Fruit fly (Drosophila melanogaster) whole organism, embryonic: ENCODE results near the gene CG14356.
A peak's percentile ranks its signal among the peaks of the same experiment; 100 is the strongest.

Experiments
- Atf6 ChIP-seq: fragments of 200-800 bp; sonication (Bioruptor generic); IDR thresholded peaks from 2 replicates; pipeline ENCODE4 v1.3.6; 2022; ENCODE audit warnings: missing biosample characterization, missing genetic modification characterization
- CG10543 ChIP-seq: fragments of 200-800 bp; sonication (Bioruptor generic); optimal IDR thresholded peaks from 3 replicates; lab custom pipeline; 2017; ENCODE audit warnings: missing biosample characterization, mild to moderate bottlenecking, missing genetic modification characterization, moderate library complexity
- CG12219 ChIP-seq: fragments of 200-800 bp; sonication (Bioruptor generic); optimal IDR thresholded peaks from 3 replicates; lab custom pipeline; 2018; ENCODE audit warnings: missing biosample characterization, mild to moderate bottlenecking, missing genetic modification characterization
- CG12659 ChIP-seq: fragments of 200-800 bp; sonication (Bioruptor generic); optimal IDR thresholded peaks from 3 replicates; lab custom pipeline; 2017; ENCODE audit warnings: mild to moderate bottlenecking, missing biosample characterization, missing genetic modification reagents, missing genetic modification characterization
- CG12942 ChIP-seq: fragments of 200-800 bp; sonication (Bioruptor generic); optimal IDR thresholded peaks from 3 replicates; lab custom pipeline; 2016; ENCODE audit warnings: missing biosample characterization, missing genetic modification characterization
- CG13287 ChIP-seq: fragments of 200-800 bp; sonication (Bioruptor generic); IDR thresholded peaks from 2 replicates; pipeline ENCODE4 v1.3.6; 2022; ENCODE audit warnings: missing biosample characterization, missing genetic modification characterization; ENCODE audit not compliant: partially characterized antibody
- CG13296 ChIP-seq: fragments of 200-800 bp; sonication (Bioruptor generic); optimal IDR thresholded peaks from 3 replicates; lab custom pipeline; 2018; ENCODE audit warnings: missing biosample characterization, mild to moderate bottlenecking, missing genetic modification characterization
- CG13624 ChIP-seq: fragments of 200-800 bp; sonication (Bioruptor generic); optimal IDR thresholded peaks from 2 replicates; lab custom pipeline; 2016; ENCODE audit warnings: missing biosample characterization, missing genetic modification characterization
- CG1602 ChIP-seq: fragments of 200-800 bp; sonication (Bioruptor generic); optimal IDR thresholded peaks from 3 replicates; lab custom pipeline; 2016; ENCODE audit warnings: missing biosample characterization, missing genetic modification characterization
- CG17186 ChIP-seq: fragments of 200-800 bp; sonication (Bioruptor generic); optimal IDR thresholded peaks from 3 replicates; lab custom pipeline; 2017; ENCODE audit warnings: missing biosample characterization, missing genetic modification reagents, missing genetic modification characterization
- CG2678 ChIP-seq: fragments of 200-800 bp; sonication (Bioruptor generic); optimal IDR thresholded peaks from 3 replicates; lab custom pipeline; 2019; ENCODE audit warnings: missing biosample characterization, mild to moderate bottlenecking, missing genetic modification characterization, moderate library complexity
- CG3281 ChIP-seq: fragments of 200-800 bp; sonication (Bioruptor generic); optimal IDR thresholded peaks from 3 replicates; lab custom pipeline; 2017; ENCODE audit warnings: missing biosample characterization, mild to moderate bottlenecking, missing genetic modification characterization
- CG3838 ChIP-seq: fragments of 200-800 bp; sonication (Bioruptor generic); optimal IDR thresholded peaks from 3 replicates; lab custom pipeline; 2016; ENCODE audit warnings: missing biosample characterization, missing genetic modification characterization
- CG4282 ChIP-seq: fragments of 200-800 bp; sonication (Bioruptor generic); optimal IDR thresholded peaks from 2 replicates; lab custom pipeline; 2016; ENCODE audit warnings: missing biosample characterization, missing genetic modification characterization
- CG6765 ChIP-seq: fragments of 200-800 bp; sonication (Bioruptor generic); optimal IDR thresholded peaks from 3 replicates; lab custom pipeline; 2017; ENCODE audit warnings: missing biosample characterization, mild to moderate bottlenecking, missing genetic modification characterization
- CG7556 ChIP-seq: fragments of 200-800 bp; sonication (Bioruptor generic); optimal IDR thresholded peaks from 2 replicates; lab custom pipeline; 2017; ENCODE audit warnings: missing biosample characterization, mild to moderate bottlenecking, missing genetic modification characterization
- CG8089 ChIP-seq: fragments of 200-800 bp; sonication (Bioruptor generic); optimal IDR thresholded peaks from 3 replicates; lab custom pipeline; 2016; ENCODE audit warnings: missing biosample characterization, missing genetic modification characterization
- CG8290 ChIP-seq, 3 experiments: fragments of 200-800 bp; sonication (Bioruptor generic); optimal IDR thresholded peaks; 2 replicates each; lab custom pipeline; 2016 to 2019; ENCODE audit warnings: missing biosample characterization in 3 of 3, missing genetic modification characterization in 3 of 3, mild to moderate bottlenecking in 2 of 3, moderate library complexity in 1 of 3
- D ChIP-seq, 2 experiments: fragments of 200-800 bp in 1 of 2; fragments of >200 bp in 1 of 2; sonication (Bioruptor generic) in 1 of 2; optimal IDR thresholded peaks; 2 replicates in 1 of 2; 3 replicates in 1 of 2; lab custom pipeline; 2017; ENCODE audit warnings: mild to moderate bottlenecking in 1 of 2, missing biosample characterization in 1 of 2, missing genetic modification characterization in 1 of 2, missing genetic modification reagents in 1 of 2
- D19B ChIP-seq: fragments of 200-800 bp; sonication (Bioruptor generic); optimal IDR thresholded peaks from 2 replicates; lab custom pipeline; 2017; ENCODE audit warnings: missing biosample characterization, mild to moderate bottlenecking, missing genetic modification characterization
- E2f2 ChIP-seq: fragments of 200-800 bp; sonication (Bioruptor generic); IDR thresholded peaks from 2 replicates; pipeline ENCODE4 v1.3.6; 2022; ENCODE audit warnings: missing biosample characterization, missing genetic modification characterization
- Elba2 ChIP-seq: fragments of 200-800 bp; sonication (Bioruptor generic); optimal IDR thresholded peaks from 3 replicates; lab custom pipeline; 2016; ENCODE audit warnings: missing biosample characterization, missing genetic modification characterization
- Ets97D ChIP-seq: fragments of 200-800 bp; sonication (Bioruptor generic); optimal IDR thresholded peaks from 3 replicates; lab custom pipeline; 2016; ENCODE audit warnings: missing biosample characterization, missing genetic modification characterization
- Hey ChIP-seq: fragments of 200-800 bp; sonication (Bioruptor generic); optimal IDR thresholded peaks from 3 replicates; lab custom pipeline; 2018; ENCODE audit warnings: missing biosample characterization, mild to moderate bottlenecking, missing genetic modification characterization
- Mes4 ChIP-seq: fragments of 200-800 bp; sonication (Bioruptor generic); optimal IDR thresholded peaks from 2 replicates; lab custom pipeline; 2016; ENCODE audit warnings: missing biosample characterization, missing genetic modification characterization
- Nf-YC ChIP-seq: fragments of 200-800 bp; optimal IDR thresholded peaks from 3 replicates; lab custom pipeline; 2019; ENCODE audit warnings: missing biosample characterization, mild to moderate bottlenecking, missing genetic modification characterization, moderate library complexity
- Ptx1 ChIP-seq: fragments of 200-800 bp; sonication (Bioruptor generic); IDR thresholded peaks from 2 replicates; pipeline ENCODE4 v1.3.6; 2022; ENCODE audit warnings: missing biosample characterization, missing genetic modification characterization
- Ravus ChIP-seq: fragments of 200-800 bp; sonication (Bioruptor generic); IDR thresholded peaks from 2 replicates; pipeline ENCODE4 v1.3.6; 2022; ENCODE audit warnings: missing biosample characterization, missing genetic modification characterization
- Side ChIP-seq: fragments of 200-800 bp; sonication (Bioruptor generic); optimal IDR thresholded peaks from 2 replicates; lab custom pipeline; 2016; ENCODE audit warnings: missing biosample characterization, missing genetic modification characterization
- ac ChIP-seq: fragments of 200-800 bp; sonication (Bioruptor generic); optimal IDR thresholded peaks from 3 replicates; lab custom pipeline; 2017; ENCODE audit warnings: missing biosample characterization, mild to moderate bottlenecking, missing genetic modification characterization
- aop ChIP-seq: fragments of 200-800 bp; sonication (Bioruptor generic); IDR thresholded peaks from 2 replicates; pipeline ENCODE4 v1.3.6; 2022; ENCODE audit warnings: missing biosample characterization, missing genetic modification characterization
- bab2 ChIP-seq: fragments of 200-800 bp; sonication (Bioruptor generic); optimal IDR thresholded peaks from 2 replicates; lab custom pipeline; 2016; ENCODE audit warnings: missing biosample characterization, missing genetic modification characterization
- bbx ChIP-seq: fragments of 200-800 bp; sonication (Bioruptor generic); IDR thresholded peaks from 2 replicates; pipeline ENCODE4 v1.3.6; 2022; ENCODE audit warnings: missing biosample characterization, missing genetic modification characterization; ENCODE audit not compliant: partially characterized antibody
- crp ChIP-seq, 2 experiments: fragments of 200-800 bp; sonication (Bioruptor generic); optimal IDR thresholded peaks; 2 replicates in 1 of 2; 3 replicates in 1 of 2; lab custom pipeline; 2017; ENCODE audit warnings: missing biosample characterization in 2 of 2, missing genetic modification characterization in 2 of 2, mild to moderate bottlenecking in 1 of 2, moderate library complexity in 1 of 2
- dan ChIP-seq: fragments of 200-800 bp; sonication (Bioruptor generic); IDR thresholded peaks from 2 replicates; pipeline ENCODE4 v1.3.6; 2022; ENCODE audit warnings: missing biosample characterization, missing genetic modification characterization
- emc ChIP-seq: fragments of 200-800 bp; sonication (Bioruptor generic); optimal IDR thresholded peaks from 2 replicates; lab custom pipeline; 2016; ENCODE audit warnings: missing biosample characterization, missing genetic modification characterization
- hth ChIP-seq: fragments of >200 bp; optimal IDR thresholded peaks from 2 replicates; lab custom pipeline; 2017; ENCODE audit warnings: inconsistent platforms
- inv ChIP-seq: fragments of 200-800 bp; sonication (Bioruptor generic); IDR thresholded peaks from 2 replicates; pipeline ENCODE4 v1.3.6; 2022; ENCODE audit warnings: missing biosample characterization, missing genetic modification characterization; ENCODE audit not compliant: partially characterized antibody
- lab ChIP-seq: fragments of 200-800 bp; sonication (Bioruptor generic); optimal IDR thresholded peaks from 3 replicates; lab custom pipeline; 2017; ENCODE audit warnings: missing biosample characterization, missing genetic modification characterization, mild to moderate bottlenecking, moderate library complexity, missing genetic modification reagents
- oc ChIP-seq: fragments of 200-800 bp; sonication (Bioruptor generic); optimal IDR thresholded peaks from 2 replicates; lab custom pipeline; 2018; ENCODE audit warnings: missing biosample characterization, mild to moderate bottlenecking, missing genetic modification characterization, moderate library complexity
- pb ChIP-seq: fragments of 200-800 bp; sonication (Bioruptor generic); optimal IDR thresholded peaks from 3 replicates; lab custom pipeline; 2016; ENCODE audit warnings: missing biosample characterization, missing genetic modification characterization
- ranshi ChIP-seq: fragments of 200-800 bp; sonication (Bioruptor generic); IDR thresholded peaks from 2 replicates; pipeline ENCODE4 v1.3.6; 2022; ENCODE audit warnings: missing biosample characterization, missing genetic modification characterization
- row ChIP-seq: fragments of 200-800 bp; sonication (Bioruptor generic); IDR thresholded peaks from 3 replicates; pipeline ENCODE4 v1.3.6; 2022; ENCODE audit warnings: missing biosample characterization, missing genetic modification characterization
- scrt ChIP-seq: fragments of 200-800 bp; sonication (Bioruptor generic); optimal IDR thresholded peaks from 2 replicates; lab custom pipeline; 2018; ENCODE audit warnings: missing biosample characterization, mild to moderate bottlenecking, missing genetic modification characterization, moderate library complexity
- sim ChIP-seq: fragments of 200-800 bp; sonication (Bioruptor generic); IDR thresholded peaks from 2 replicates; pipeline ENCODE4 v1.3.6; 2022; ENCODE audit warnings: missing biosample characterization, missing genetic modification characterization
- tio ChIP-seq: fragments of 200-800 bp; sonication (Bioruptor generic); optimal IDR thresholded peaks from 2 replicates; lab custom pipeline; 2017; ENCODE audit warnings: missing biosample characterization, missing genetic modification characterization, inconsistent platforms
- twi ChIP-seq: fragments of 200-800 bp; optimal IDR thresholded peaks from 2 replicates; lab custom pipeline; 2019; ENCODE audit warnings: missing biosample characterization, mild to moderate bottlenecking, missing genetic modification characterization, moderate library complexity
- usp ChIP-seq: fragments of >200 bp; optimal IDR thresholded peaks from 2 replicates; lab custom pipeline; 2017; ENCODE audit warnings: missing biosample characterization, missing genetic modification characterization
- z ChIP-seq: fragments of 200-800 bp; sonication (Bioruptor generic); IDR thresholded peaks from 3 replicates; pipeline ENCODE4 v1.3.6; 2022; ENCODE audit warnings: missing biosample characterization, missing genetic modification characterization

Gene CG14356

DNA sequence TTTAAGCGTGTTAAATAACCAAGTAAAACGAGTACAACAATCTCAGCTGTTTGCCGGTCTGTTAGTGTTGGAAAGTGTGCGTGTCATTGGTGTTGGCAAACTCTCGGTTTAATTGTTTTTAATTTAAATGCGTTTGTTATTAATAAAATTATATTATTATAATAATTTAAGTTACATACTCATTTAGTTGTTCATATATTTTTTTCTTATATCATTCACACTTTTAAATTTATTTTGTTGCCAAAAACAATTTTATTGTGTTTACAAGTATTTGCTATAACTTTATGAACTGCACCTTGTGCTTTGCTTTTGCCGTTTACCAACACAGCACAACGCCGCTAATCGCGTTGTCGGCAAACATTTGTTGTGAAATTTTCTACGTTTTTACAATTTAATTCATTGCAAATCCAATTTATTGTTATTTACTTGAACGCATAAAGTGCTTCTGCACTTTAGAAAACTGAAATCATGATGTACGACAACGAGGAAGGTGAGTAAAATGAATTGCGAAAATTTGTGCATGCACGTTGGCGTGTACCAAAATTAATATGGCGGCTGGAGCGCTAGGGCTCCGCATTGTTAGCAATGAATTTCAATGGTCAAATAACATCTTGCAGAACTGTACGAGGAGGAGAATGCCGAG is 6.3 kb downstream of the CG14356 start, which contains the start of the genes 140up and Polr2B (continued):
- TF ChIP-seq Ravus = peak; percentile 80
- TF ChIP-seq tio (GFP tag; lab: Kevin White, UChicago) = peak; percentile 91
- TF ChIP-seq CG13624 (GFP tag; lab: Kevin White, UChicago) = peak; percentile 80
- TF ChIP-seq crp (GFP tag; optimal IDR thresholded peaks at IDR 0.05; lab: Kevin White, UChicago) = peak; percentile 52 to 91
- peak; percentile 95 for TF ChIP-seq CG12659
- peak; percentile 70 for TF ChIP-seq E2f2 (GFP tag; lab: Robert Waterston, UW)
- no peak for TF ChIP-seq aop (GFP tag; lab: Robert Waterston, UW)
- peak; percentile 12 for TF ChIP-seq CG17186
- peak; percentile 58 for TF ChIP-seq Ets97D (GFP tag; lab: Kevin White, UChicago)
- TF ChIP-seq ac = peak; percentile 12
- no peak for TF ChIP-seq hth (lab: Kevin White, UChicago)
- TF ChIP-seq CG13287 (GFP tag; lab: Robert Waterston, UW) = peak; percentile 48; the same call in 1 of the 2 replicates
- TF ChIP-seq CG13296 (GFP tag; lab: Kevin White, UChicago) = peak; percentile 89
- 0 out of 2 replicates have a peak, but pooled peaks have one; percentile 27 for TF ChIP-seq sim (GFP tag; lab: Robert Waterston, UW)
- TF ChIP-seq inv (GFP tag; lab: Robert Waterston, UW) = no peak
- peak; percentile 94 for TF ChIP-seq CG1602 (GFP tag; lab: Kevin White, UChicago)
- peak; percentile 91 for TF ChIP-seq Atf6 (GFP tag; lab: Robert Waterston, UW)
- peak; percentile 94 for TF ChIP-seq CG2678 (tag; lab: Kevin White, UChicago)
- TF ChIP-seq CG8290 (GFP tag; optimal IDR thresholded peaks at IDR 0.05; lab: Kevin White, UChicago) = peak; percentile 87
- peak in 1 of 2 experiments; percentile 68 for TF ChIP-seq CG8290 (tag; optimal IDR thresholded peaks at IDR 0.05; lab: Kevin White, UChicago)
- TF ChIP-seq oc (tag; lab: Kevin White, UChicago) = peak; percentile 89
- TF ChIP-seq CG12942 (GFP tag; lab: Kevin White, UChicago) = peak; percentile 94
- peak; percentile 95 for TF ChIP-seq lab
- TF ChIP-seq CG12219 (GFP tag; lab: Kevin White, UChicago) = peak; percentile 57
- TF ChIP-seq dan = peak; percentile 37; the same call in 1 of the 2 replicates
- no peak for TF ChIP-seq bbx (GFP tag; lab: Robert Waterston, UW)
- peak; percentile 86 for TF ChIP-seq Nf-YC (tag; lab: Kevin White, UChicago)
- peak; percentile 90 for TF ChIP-seq twi (tag; lab: Kevin White, UChicago)
- TF ChIP-seq Side (GFP tag; lab: Kevin White, UChicago) = peak; percentile 69
- peak; percentile 46 for TF ChIP-seq CG4282 (GFP tag; lab: Kevin White, UChicago)
- TF ChIP-seq scrt (GFP tag; lab: Kevin White, UChicago) = peak; percentile 77
- peak; percentile 92 for TF ChIP-seq CG7556 (GFP tag; lab: Kevin White, UChicago)
- peak; percentile 97 for TF ChIP-seq Ptx1 (GFP tag; lab: Robert Waterston, UW)
- peak; percentile 93 for TF ChIP-seq CG10543 (GFP tag; lab: Kevin White, UChicago)
- TF ChIP-seq row (GFP tag; lab: Robert Waterston, UW) = peak; percentile 98
- peak; percentile 70 for TF ChIP-seq Elba2 (GFP tag; lab: Kevin White, UChicago)
- TF ChIP-seq z = no peak
- TF ChIP-seq CG8089 (GFP tag; lab: Kevin White, UChicago) = peak; percentile 68
- TF ChIP-seq D (optimal IDR thresholded peaks at IDR 0.05; lab: Kevin White, UChicago) = no peak
- peak; percentile 84 for TF ChIP-seq D (GFP tag; optimal IDR thresholded peaks at IDR 0.05; lab: Kevin White, UChicago)
- peak; percentile 52 for TF ChIP-seq Mes4 (GFP tag; lab: Kevin White, UChicago)
- TF ChIP-seq D19B (GFP tag; lab: Kevin White, UChicago) = peak; percentile 79
- peak; percentile 92 for TF ChIP-seq CG3281 (GFP tag; lab: Kevin White, UChicago)
- TF ChIP-seq ranshi (GFP tag; lab: Robert Waterston, UW) = peak; percentile 95
- TF ChIP-seq CG3838 = peak; percentile 50
- TF ChIP-seq usp (GFP tag; lab: Kevin White, UChicago) = no peak
- peak; percentile 83 for TF ChIP-seq CG6765 (GFP tag; lab: Kevin White, UChicago)
- TF ChIP-seq emc (GFP tag; lab: Kevin White, UChicago) = peak; percentile 41
- no peak for TF ChIP-seq Hey (tag; lab: Kevin White, UChicago)
- peak; percentile 42 for TF ChIP-seq pb (GFP tag; lab: Kevin White, UChicago)
- peak; percentile 79 for TF ChIP-seq bab2 (GFP tag; lab: Kevin White, UChicago)
